Worm (Caenorhabditis elegans) whole organism, L4 larva: ENCODE measurements around the gene srz-90.

Experiments used
- F26F4.8 ChIP-seq: fragments of 200-800 bp; sonication (Bioruptor generic); conservative IDR thresholded peaks from 2 replicates; pipeline ENCODE4 v1.3.6; 2022; ENCODE audit warnings: missing genetic modification characterization, missing compliant biosample characterization
- F37D6.2 ChIP-seq: sonication (generic microtip); optimal IDR thresholded peaks from 2 replicates; lab custom pipeline; 2016; ENCODE audit warnings: mild to moderate bottlenecking, missing genetic modification characterization, missing compliant biosample characterization
- F49E8.2 ChIP-seq: sonication (generic microtip); optimal IDR thresholded peaks from 2 replicates; lab custom pipeline; 2016; ENCODE audit warnings: missing compliant biosample characterization, mild to moderate bottlenecking, missing genetic modification characterization, borderline replicate concordance
- R02D3.7 ChIP-seq: fragments of 150-350 bp; sonication (generic microtip); optimal IDR thresholded peaks from 3 replicates; lab custom pipeline; 2014; ENCODE audit warnings: missing biosample characterization, missing genetic modification characterization
- T20F7.1 ChIP-seq: fragments of 200-800 bp; sonication (Bioruptor generic); optimal IDR thresholded peaks from 2 replicates; lab custom pipeline; 2018; ENCODE audit warnings: mild to moderate bottlenecking, missing genetic modification characterization, missing compliant biosample characterization
- Y48G9A.11 ChIP-seq: fragments of 200-800 bp; sonication (Bioruptor generic); IDR thresholded peaks from 2 replicates; pipeline ENCODE4 v1.3.6; 2022; ENCODE audit warnings: missing genetic modification reagents, missing genetic modification characterization, missing compliant biosample characterization
- Y5F2A.4 ChIP-seq: fragments of 200-800 bp; sonication (Bioruptor generic); optimal IDR thresholded peaks from 2 replicates; lab custom pipeline; 2018; ENCODE audit warnings: mild to moderate bottlenecking, missing genetic modification characterization, missing compliant biosample characterization
- ZK546.5 ChIP-seq, 2 experiments: sonication (generic microtip); optimal IDR thresholded peaks; 2 replicates each; lab custom pipeline; 2017; ENCODE audit warnings: missing biosample characterization in 2 of 2, missing genetic modification characterization in 2 of 2
- aha-1 ChIP-seq: fragments of 150-350 bp; peaks from one replicate; lab custom pipeline; 2014; ENCODE audit warnings: missing biosample characterization, missing genetic modification characterization
- ceh-44 ChIP-seq: fragments of 200-800 bp; sonication (Bioruptor generic); IDR thresholded peaks from 2 replicates; pipeline ENCODE4 v1.3.6; 2022; ENCODE audit warnings: missing genetic modification reagents, missing genetic modification characterization, missing compliant biosample characterization
- ctbp-1 ChIP-seq: fragments of 200-800 bp; sonication (Bioruptor generic); IDR thresholded peaks from 2 replicates; pipeline ENCODE4 v1.3.6; 2022; ENCODE audit warnings: missing genetic modification reagents, missing genetic modification characterization, missing compliant biosample characterization
- daf-12 ChIP-seq: fragments of 150-350 bp; optimal IDR thresholded peaks from 2 replicates; lab custom pipeline; 2014; ENCODE audit warnings: missing biosample characterization, missing genetic modification reagents, missing genetic modification characterization
- dmd-8 ChIP-seq: fragments of 200-800 bp; sonication (Bioruptor generic); IDR thresholded peaks from 2 replicates; pipeline ENCODE4 v1.3.6; 2022; ENCODE audit warnings: missing genetic modification characterization, missing compliant biosample characterization
- dpl-1 ChIP-seq: fragments of 150-350 bp; optimal IDR thresholded peaks from 2 replicates; lab custom pipeline; 2014; ENCODE audit warnings: missing biosample characterization, missing genetic modification reagents, missing genetic modification characterization
- gei-8 ChIP-seq: fragments of 200-800 bp; sonication (Bioruptor generic); optimal IDR thresholded peaks from 2 replicates; lab custom pipeline; 2018; ENCODE audit warnings: mild to moderate bottlenecking, missing genetic modification characterization, missing compliant biosample characterization
- hlh-11 ChIP-seq: fragments of 200-800 bp; sonication (Bioruptor generic); optimal IDR thresholded peaks from 2 replicates; lab custom pipeline; 2018; ENCODE audit warnings: mild to moderate bottlenecking, missing genetic modification characterization, missing compliant biosample characterization
- lim-7 ChIP-seq: fragments of 200-800 bp; sonication (Bioruptor generic); IDR thresholded peaks from 2 replicates; pipeline ENCODE4 v1.3.6; 2022; ENCODE audit warnings: missing genetic modification characterization, missing compliant biosample characterization
- lin-13 ChIP-seq: fragments of 150-350 bp; optimal IDR thresholded peaks from 2 replicates; lab custom pipeline; 2014; ENCODE audit warnings: missing biosample characterization, missing genetic modification reagents, missing genetic modification characterization
- lin-38 ChIP-seq: fragments of 200-800 bp; sonication (Bioruptor generic); IDR thresholded peaks from 2 replicates; pipeline ENCODE4 v1.3.6; 2022; ENCODE audit warnings: missing genetic modification reagents, missing genetic modification characterization, missing compliant biosample characterization
- lin-39 ChIP-seq: fragments of 150-350 bp; optimal IDR thresholded peaks from 2 replicates; lab custom pipeline; 2014; ENCODE audit warnings: missing biosample characterization, missing genetic modification reagents, missing genetic modification characterization
- mep-1 ChIP-seq: fragments of 150-350 bp; sonication (generic microtip); optimal IDR thresholded peaks from 3 replicates; lab custom pipeline; 2014; ENCODE audit warnings: missing biosample characterization, missing genetic modification characterization
- nhr-11 ChIP-seq: fragments of 150-350 bp; optimal IDR thresholded peaks from 2 replicates; lab custom pipeline; 2014; ENCODE audit warnings: missing biosample characterization, missing genetic modification characterization
- nhr-41 ChIP-seq: fragments of 200-800 bp; sonication (Bioruptor generic); IDR thresholded peaks from 2 replicates; pipeline ENCODE4 v1.3.6; 2022; ENCODE audit warnings: missing genetic modification reagents, missing genetic modification characterization, missing compliant biosample characterization
- nhr-76 ChIP-seq: fragments of 150-350 bp; optimal IDR thresholded peaks from 2 replicates; lab custom pipeline; 2014; ENCODE audit warnings: missing biosample characterization, missing genetic modification characterization
- pha-4 ChIP-seq, 2 experiments: fragments of 150-350 bp in 1 of 2; fragments of 200-800 bp in 1 of 2; sonication (Bioruptor generic) in 1 of 2; IDR thresholded peaks in 1 of 2; optimal IDR thresholded peaks in 1 of 2; 2 replicates each; pipeline versions ENCODE4 v1.3.6 to Lab custom; 2014 to 2022; ENCODE audit warnings: missing genetic modification characterization in 2 of 2, missing genetic modification reagents in 2 of 2, missing biosample characterization in 1 of 2, missing compliant biosample characterization in 1 of 2
- php-3 ChIP-seq: fragments of 200-800 bp; sonication (Bioruptor generic); IDR thresholded peaks from 2 replicates; pipeline ENCODE4 v1.3.6; 2022; ENCODE audit warnings: missing genetic modification reagents, missing genetic modification characterization, missing compliant biosample characterization
- pqm-1 ChIP-seq: sonication (generic microtip); optimal IDR thresholded peaks from 2 replicates; lab custom pipeline; 2017; ENCODE audit warnings: missing biosample characterization, missing genetic modification characterization
- set-16 ChIP-seq: fragments of 200-800 bp; sonication (Bioruptor generic); IDR thresholded peaks from 2 replicates; pipeline ENCODE4 v1.3.6; 2022; ENCODE audit warnings: missing genetic modification reagents, missing genetic modification characterization, missing compliant biosample characterization
- snpc-4 ChIP-seq: fragments of 150-350 bp; optimal IDR thresholded peaks from 2 replicates; lab custom pipeline; 2014; ENCODE audit warnings: missing biosample characterization, missing genetic modification characterization
- spr-1 ChIP-seq: sonication (generic microtip); optimal IDR thresholded peaks from 2 replicates; lab custom pipeline; 2016; ENCODE audit warnings: mild to moderate bottlenecking, missing genetic modification characterization, missing compliant biosample characterization
- spr-3 ChIP-seq: fragments of 200-800 bp; sonication (Bioruptor generic); optimal IDR thresholded peaks from 2 replicates; lab custom pipeline; 2018; ENCODE audit warnings: mild to moderate bottlenecking, missing genetic modification characterization, missing compliant biosample characterization
- unc-130 ChIP-seq: sonication (generic microtip); optimal IDR thresholded peaks from 2 replicates; lab custom pipeline; 2016; ENCODE audit warnings: missing genetic modification reagents, missing genetic modification characterization, missing compliant biosample characterization
- vab-7 ChIP-seq: fragments of 200-800 bp; sonication (Bioruptor generic); IDR thresholded peaks from 2 replicates; pipeline ENCODE4 v1.3.6; 2022; ENCODE audit warnings: missing genetic modification reagents, missing genetic modification characterization, missing compliant biosample characterization
- ztf-7 ChIP-seq: fragments of 150-350 bp; optimal IDR thresholded peaks from 2 replicates; lab custom pipeline; 2014; ENCODE audit warnings: missing biosample characterization, missing genetic modification characterization

srz-90 gene

DNA sequence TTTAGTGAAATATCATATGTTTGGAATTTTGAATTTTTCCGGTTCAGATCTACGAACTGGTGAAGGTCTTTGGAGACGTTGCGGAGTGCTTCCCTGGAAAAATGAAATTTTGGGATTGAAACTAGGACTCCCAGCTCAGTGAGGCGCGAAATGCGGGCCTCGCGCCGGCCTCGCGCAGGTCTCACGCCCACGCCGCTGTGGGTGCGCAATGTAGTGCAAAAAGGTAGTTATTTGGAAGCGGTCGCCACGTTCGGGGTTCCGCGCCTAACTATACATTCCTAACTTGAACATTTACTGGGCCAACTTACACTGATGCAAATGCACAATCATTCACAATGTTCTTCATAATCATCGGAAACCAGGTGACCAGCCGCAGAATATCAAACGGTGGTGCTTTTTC, 27.8 kb upstream of the srz-90 start:
- 0 out of 2 replicates have a peak, but pooled peaks have one; percentile 25 for TF ChIP-seq ceh-44
- no peak for TF ChIP-seq daf-12 (tag; lab: Kevin White, UChicago)
- TF ChIP-seq set-16 (GFP tag; lab: Robert Waterston, UW) = peak; percentile 65
- no peak for TF ChIP-seq aha-1

DNA sequence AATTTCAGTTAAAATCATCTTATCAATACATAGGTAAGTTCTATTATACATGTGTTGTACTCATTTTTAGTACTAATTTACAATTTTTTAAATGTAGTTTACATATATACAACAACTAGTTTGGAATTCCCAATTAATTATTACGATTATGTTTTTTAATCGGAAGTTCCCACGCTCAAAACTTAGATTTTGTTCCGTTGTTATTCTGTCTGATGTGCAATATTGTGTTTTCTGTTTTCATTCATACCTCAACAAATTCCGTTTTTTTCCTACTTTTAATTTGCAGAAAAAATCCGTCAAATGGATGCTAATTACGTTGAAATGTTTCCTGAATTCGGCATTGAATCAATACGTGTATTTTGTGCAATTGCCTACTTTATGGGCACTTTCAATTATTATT, 21.5 kb upstream of the srz-90 start, which contains the start of gene srw-31:
srw-31 (plus strand) TSS at position 301 of the 400 bp plus-strand sequence.
- TF ChIP-seq hlh-11 (tag; lab: Kevin White, UChicago) (no peak), Y48G9A.11 (no peak), php-3 (GFP tag; lab: Robert Waterston, UW) (no peak), mep-1 (tag; lab: Kevin White, UChicago) (no peak), lin-38 (GFP tag; lab: Robert Waterston, UW) (no peak), dpl-1 (no peak), ztf-7 (tag; lab: Kevin White, UChicago) (no peak), T20F7.1 (GFP tag; lab: Kevin White, UChicago) (no peak), pqm-1 (no peak), Y5F2A.4 (no peak), R02D3.7 (no peak), ctbp-1 (GFP tag; lab: Robert Waterston, UW) (no peak), gei-8 (GFP tag; lab: Kevin White, UChicago) (no peak), vab-7 (no peak), nhr-11 (tag; lab: Kevin White, UChicago) (no peak), pha-4 (GFP tag; IDR thresholded peaks at IDR 0.05; lab: Robert Waterston, UW) (no peak), pha-4 (tag; optimal IDR thresholded peaks at IDR 0.05; lab: Kevin White, UChicago) (no peak)

DNA sequence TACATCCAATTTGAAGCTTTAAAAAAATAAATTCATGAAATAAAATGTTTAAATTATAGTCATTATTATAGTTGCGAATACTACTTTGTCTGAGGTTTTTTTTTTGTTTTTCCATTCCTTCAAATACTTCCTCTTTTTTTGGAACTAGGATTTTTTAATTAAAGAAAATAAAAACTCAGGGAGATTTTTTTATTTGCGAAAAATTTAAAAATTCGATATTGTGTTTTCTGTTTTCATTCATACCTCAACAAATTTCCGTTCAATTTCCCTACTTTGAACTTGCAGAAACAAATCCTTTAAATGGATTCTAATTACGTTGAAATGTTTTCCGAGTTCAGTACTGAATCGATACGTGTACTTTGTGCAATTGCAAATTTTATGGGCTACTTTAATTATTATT, 19.3 kb upstream of the srz-90 start, which contains the start of gene srw-32:
srw-32 (plus strand) TSS at position 301 of the 400 bp plus-strand sequence.
- no peak for TF ChIP-seq F49E8.2 (tag; lab: Kevin White, UChicago)
- no peak for TF ChIP-seq spr-3 (GFP tag; lab: Kevin White, UChicago)
- no peak for TF ChIP-seq spr-1
- TF ChIP-seq unc-130 (GFP tag; lab: Kevin White, UChicago) = no peak
- no peak for TF ChIP-seq lin-13 (GFP tag; lab: Kevin White, UChicago)
- TF ChIP-seq nhr-41 = no peak
- no peak for TF ChIP-seq gei-8 (GFP tag; lab: Kevin White, UChicago)
- no peak for TF ChIP-seq pqm-1
- TF ChIP-seq ZK546.5 (tag; optimal IDR thresholded peaks at IDR 0.05; lab: Kevin White, UChicago) = no peak
- TF ChIP-seq F37D6.2 = no peak
- no peak for TF ChIP-seq snpc-4
- TF ChIP-seq F26F4.8 = no peak

DNA sequence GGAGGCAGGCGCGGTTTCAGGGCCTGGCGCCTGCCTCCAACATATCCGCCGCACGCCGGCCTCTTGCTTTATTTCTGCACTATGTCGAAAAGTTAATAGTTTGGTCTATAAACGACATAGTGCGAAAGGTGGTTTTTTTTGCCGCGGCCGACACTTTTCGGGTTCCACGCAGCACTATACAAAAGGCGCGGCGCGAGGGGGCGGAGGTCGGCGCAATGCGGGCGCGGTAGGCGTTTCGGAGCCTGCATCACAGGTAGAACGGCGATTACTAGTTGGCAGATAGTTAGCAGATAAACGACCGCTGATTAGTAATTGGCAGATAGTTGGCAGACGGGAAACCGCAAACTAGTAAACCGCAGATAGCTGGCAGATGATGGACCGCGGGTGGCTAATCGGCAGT, 15.1 kb upstream of the srz-90 start:
- TF ChIP-seq set-16 (GFP tag; lab: Robert Waterston, UW) (peak; percentile 67), nhr-76 (tag; lab: Kevin White, UChicago) (no peak), dmd-8 (no peak)
- TF ChIP-seq, all 104 proteins: peak for 1

DNA sequence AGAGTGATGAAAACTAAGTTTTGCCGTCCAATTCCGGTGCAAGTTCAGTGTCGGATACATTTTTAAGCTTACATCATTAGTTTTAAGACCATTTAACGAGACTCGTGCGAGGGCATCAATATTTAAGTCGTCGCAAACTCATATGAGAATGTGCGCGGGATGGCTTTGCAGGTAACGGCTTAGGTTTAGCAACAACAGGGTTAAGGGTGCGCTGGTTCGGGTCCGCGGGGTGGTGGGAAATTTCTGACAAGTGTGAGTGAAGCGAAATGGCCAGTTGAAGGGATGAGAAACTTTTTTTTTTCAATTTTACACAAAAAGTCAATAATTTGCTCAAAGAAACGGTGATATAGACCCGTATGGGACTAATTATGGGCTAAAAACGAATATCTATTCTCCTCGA, 14.0 kb upstream of the srz-90 start:
- TF ChIP-seq lin-39 (tag; lab: Kevin White, UChicago) (no peak), vab-7 (0 out of 2 replicates have a peak, but pooled peaks have one; percentile 26), lim-7 (GFP tag; lab: Robert Waterston, UW) (peak; percentile 28; the same call in 1 of the 2 replicates)
